Worm (Caenorhabditis elegans): ENCODE results near the gene H03G16.6.

ce11 chrX:15053223-15053933, 893 bp downstream of the H03G16.6 start, which contains the start of gene H03G16.1:
- no peak for TF ChIP-seq rnt-1 (tag; optimal IDR thresholded peaks at IDR 0.05)
- TF ChIP-seq elt-3 (tag; optimal IDR thresholded peaks at IDR 0.05): no peak
- no peak for TF ChIP-seq tlp-1 (tag; optimal IDR thresholded peaks at IDR 0.05)
- TF ChIP-seq mep-1 (tag; optimal IDR thresholded peaks at IDR 0.05): no peak
- TF ChIP-seq nhr-76 (tag; optimal IDR thresholded peaks at IDR 0.05): no peak
- TF ChIP-seq ama-1 (optimal IDR thresholded peaks at IDR 0.05): no peak
- TF ChIP-seq pqm-1 (tag; optimal IDR thresholded peaks at IDR 0.05): no peak
- TF ChIP-seq ceh-82 (tag; optimal IDR thresholded peaks at IDR 0.05): no peak
- TF ChIP-seq unc-62 (GFP tag; optimal IDR thresholded peaks at IDR 0.05): no peak
- no peak for TF ChIP-seq nhr-77 (tag; optimal IDR thresholded peaks at IDR 0.05)
- TF ChIP-seq skn-1 (tag; optimal IDR thresholded peaks at IDR 0.05): no peak
- no peak for TF ChIP-seq elt-2 (tag; optimal IDR thresholded peaks at IDR 0.05)
- TF ChIP-seq fkh-8 (tag; optimal IDR thresholded peaks at IDR 0.05): no peak
- TF ChIP-seq snpc-4 (tag; optimal IDR thresholded peaks at IDR 0.05): no peak

Measured in whole organism, L1 larva.